Worm (Caenorhabditis elegans) whole organism, L4 larva: ENCODE results near the gene M6.4.

ENCODE experiments used
- D1046.2 ChIP-seq: fragments of 200-800 bp; sonication (Bioruptor generic); IDR thresholded peaks from 2 replicates; pipeline ENCODE4 v1.3.6; 2022; ENCODE audit warnings: missing genetic modification characterization, missing compliant biosample characterization
- F49E8.2 ChIP-seq: sonication (generic microtip); optimal IDR thresholded peaks from 2 replicates; lab custom pipeline; 2016; ENCODE audit warnings: missing compliant biosample characterization, mild to moderate bottlenecking, missing genetic modification characterization, borderline replicate concordance
- T26A8.4 ChIP-seq: fragments of 200-800 bp; sonication (Bioruptor generic); IDR thresholded peaks from 2 replicates; pipeline ENCODE4 v1.3.6; 2022; ENCODE audit warnings: missing genetic modification characterization, missing compliant biosample characterization
- ZK337.2 ChIP-seq: fragments of 200-800 bp; sonication (Bioruptor generic); IDR thresholded peaks from 2 replicates; pipeline ENCODE4 v1.3.6; 2022; ENCODE audit warnings: missing genetic modification reagents, missing genetic modification characterization, missing compliant biosample characterization
- ZK546.5 ChIP-seq, 2 experiments: sonication (generic microtip); optimal IDR thresholded peaks; 2 replicates each; lab custom pipeline; 2017; ENCODE audit warnings: missing biosample characterization in 2 of 2, missing genetic modification characterization in 2 of 2
- aha-1 ChIP-seq: fragments of 150-350 bp; peaks from one replicate; lab custom pipeline; 2014; ENCODE audit warnings: missing biosample characterization, missing genetic modification characterization
- aly-2 ChIP-seq: sonication (generic microtip); optimal IDR thresholded peaks from 2 replicates; lab custom pipeline; 2018; ENCODE audit warnings: missing biosample characterization, missing genetic modification characterization
- ama-1 ChIP-seq: fragments of 150-350 bp; optimal IDR thresholded peaks from 2 replicates; lab custom pipeline; 2014; ENCODE audit warnings: inconsistent platforms, mixed read lengths
- arid-1 ChIP-seq: fragments of 200-800 bp; sonication (Bioruptor generic); conservative IDR thresholded peaks from 2 replicates; pipeline ENCODE4 v1.3.6; 2022; ENCODE audit warnings: missing genetic modification reagents, missing genetic modification characterization, missing compliant biosample characterization
- attf-4 ChIP-seq: sonication (generic microtip); optimal IDR thresholded peaks from 3 replicates; lab custom pipeline; 2017; ENCODE audit warnings: missing biosample characterization, missing genetic modification characterization
- ceh-62 ChIP-seq: sonication (generic microtip); optimal IDR thresholded peaks from 2 replicates; lab custom pipeline; 2017; ENCODE audit warnings: missing biosample characterization, missing genetic modification characterization
- ceh-82 ChIP-seq: sonication (generic microtip); optimal IDR thresholded peaks from 2 replicates; lab custom pipeline; 2017; ENCODE audit warnings: missing biosample characterization, missing genetic modification characterization
- daf-16 ChIP-seq, 3 experiments: sonication (generic microtip); optimal IDR thresholded peaks; 2 replicates each; lab custom pipeline; 2016 to 2017; ENCODE audit warnings: missing genetic modification characterization in 3 of 3, missing genetic modification reagents in 3 of 3, mild to moderate bottlenecking in 2 of 3, missing compliant biosample characterization in 2 of 3, missing biosample characterization in 1 of 3, moderate library complexity in 1 of 3
- dmd-9 ChIP-seq: fragments of 200-800 bp; sonication (Bioruptor generic); IDR thresholded peaks from 2 replicates; pipeline ENCODE4 v1.3.6; 2022; ENCODE audit warnings: missing genetic modification reagents, missing genetic modification characterization, missing compliant biosample characterization
- dpl-1 ChIP-seq: fragments of 150-350 bp; optimal IDR thresholded peaks from 2 replicates; lab custom pipeline; 2014; ENCODE audit warnings: missing biosample characterization, missing genetic modification reagents, missing genetic modification characterization
- duxl-1 ChIP-seq: sonication (generic microtip); optimal IDR thresholded peaks from 2 replicates; lab custom pipeline; 2016; ENCODE audit warnings: mild to moderate bottlenecking, missing genetic modification characterization, moderate library complexity, missing compliant biosample characterization; ENCODE audit not compliant: poor library complexity
- egl-27 ChIP-seq: sonication (generic microtip); optimal IDR thresholded peaks from 3 replicates; lab custom pipeline; 2017; ENCODE audit warnings: missing biosample characterization, missing genetic modification reagents, missing genetic modification characterization
- egl-43 ChIP-seq: fragments of 200-800 bp; sonication (Bioruptor generic); IDR thresholded peaks from 2 replicates; pipeline ENCODE4 v1.3.6; 2022; ENCODE audit warnings: missing genetic modification reagents, missing genetic modification characterization, missing compliant biosample characterization
- fos-1 ChIP-seq: fragments of 150-350 bp; optimal IDR thresholded peaks from 2 replicates; lab custom pipeline; 2014; ENCODE audit warnings: missing biosample characterization, missing genetic modification characterization
- lin-1 ChIP-seq: fragments of 200-800 bp; sonication (Bioruptor generic); IDR thresholded peaks from 2 replicates; pipeline ENCODE4 v1.3.6; 2022; ENCODE audit warnings: missing genetic modification reagents, missing genetic modification characterization, missing compliant biosample characterization
- lin-13 ChIP-seq: fragments of 150-350 bp; optimal IDR thresholded peaks from 2 replicates; lab custom pipeline; 2014; ENCODE audit warnings: missing biosample characterization, missing genetic modification reagents, missing genetic modification characterization
- lin-29 ChIP-seq: fragments of 200-800 bp; sonication (Bioruptor generic); IDR thresholded peaks from 2 replicates; pipeline ENCODE4 v1.3.6; 2022; ENCODE audit warnings: missing genetic modification reagents, missing genetic modification characterization, missing compliant biosample characterization
- lir-3 ChIP-seq: sonication (generic microtip); optimal IDR thresholded peaks from 2 replicates; lab custom pipeline; 2016; ENCODE audit warnings: mild to moderate bottlenecking, missing genetic modification characterization, missing compliant biosample characterization
- lsy-2 ChIP-seq, 2 experiments: fragments of 150-350 bp in 1 of 2; sonication (generic microtip) in 1 of 2; optimal IDR thresholded peaks; 2 replicates each; lab custom pipeline; 2014 to 2017; ENCODE audit warnings: missing biosample characterization in 2 of 2, missing genetic modification characterization in 2 of 2
- mdt-29 ChIP-seq: fragments of 200-800 bp; sonication (Bioruptor generic); IDR thresholded peaks from 2 replicates; pipeline ENCODE4 v1.3.6; 2022; ENCODE audit warnings: missing genetic modification reagents, missing genetic modification characterization, missing compliant biosample characterization
- mes-2 ChIP-seq: sonication (generic microtip); optimal IDR thresholded peaks from 2 replicates; lab custom pipeline; 2016; ENCODE audit warnings: missing genotype, mild to moderate bottlenecking, missing genetic modification characterization, missing compliant biosample characterization; ENCODE audit not compliant: poor library complexity, severe bottlenecking
- nhr-10 ChIP-seq: fragments of 150-350 bp; optimal IDR thresholded peaks from 2 replicates; lab custom pipeline; 2014; ENCODE audit warnings: missing biosample characterization, missing genetic modification characterization
- nhr-102 ChIP-seq: sonication (generic microtip); optimal IDR thresholded peaks from 2 replicates; lab custom pipeline; 2016; ENCODE audit warnings: mild to moderate bottlenecking, missing genetic modification characterization, moderate library complexity, missing compliant biosample characterization
- nhr-111 ChIP-seq: fragments of 200-800 bp; sonication (Bioruptor generic); optimal IDR thresholded peaks from 2 replicates; lab custom pipeline; 2018; ENCODE audit warnings: mild to moderate bottlenecking, missing genetic modification characterization, missing compliant biosample characterization
- nhr-41 ChIP-seq: fragments of 200-800 bp; sonication (Bioruptor generic); IDR thresholded peaks from 2 replicates; pipeline ENCODE4 v1.3.6; 2022; ENCODE audit warnings: missing genetic modification reagents, missing genetic modification characterization, missing compliant biosample characterization
- pha-4 ChIP-seq, 2 experiments: fragments of 150-350 bp in 1 of 2; fragments of 200-800 bp in 1 of 2; sonication (Bioruptor generic) in 1 of 2; IDR thresholded peaks in 1 of 2; optimal IDR thresholded peaks in 1 of 2; 2 replicates each; pipeline versions ENCODE4 v1.3.6 to Lab custom; 2014 to 2022; ENCODE audit warnings: missing genetic modification characterization in 2 of 2, missing genetic modification reagents in 2 of 2, missing biosample characterization in 1 of 2, missing compliant biosample characterization in 1 of 2
- saeg-2 ChIP-seq: fragments of 200-800 bp; sonication (Bioruptor generic); IDR thresholded peaks from 2 replicates; pipeline ENCODE4 v1.3.6; 2022; ENCODE audit warnings: missing genetic modification reagents, missing genetic modification characterization, missing compliant biosample characterization
- set-16 ChIP-seq: fragments of 200-800 bp; sonication (Bioruptor generic); IDR thresholded peaks from 2 replicates; pipeline ENCODE4 v1.3.6; 2022; ENCODE audit warnings: missing genetic modification reagents, missing genetic modification characterization, missing compliant biosample characterization
- skn-1 ChIP-seq: fragments of 150-350 bp; optimal IDR thresholded peaks from 2 replicates; lab custom pipeline; 2014; ENCODE audit warnings: missing biosample characterization, missing genetic modification characterization
- snpc-1.2 ChIP-seq: fragments of 200-800 bp; sonication (Bioruptor generic); IDR thresholded peaks from 2 replicates; pipeline ENCODE4 v1.3.6; 2022; ENCODE audit warnings: missing genetic modification reagents, missing genetic modification characterization, missing compliant biosample characterization
- spr-1 ChIP-seq: sonication (generic microtip); optimal IDR thresholded peaks from 2 replicates; lab custom pipeline; 2016; ENCODE audit warnings: mild to moderate bottlenecking, missing genetic modification characterization, missing compliant biosample characterization
- spr-3 ChIP-seq: fragments of 200-800 bp; sonication (Bioruptor generic); optimal IDR thresholded peaks from 2 replicates; lab custom pipeline; 2018; ENCODE audit warnings: mild to moderate bottlenecking, missing genetic modification characterization, missing compliant biosample characterization
- tag-97 ChIP-seq: fragments of 200-800 bp; sonication (Bioruptor generic); IDR thresholded peaks from 2 replicates; pipeline ENCODE4 v1.3.6; 2022; ENCODE audit warnings: missing genetic modification characterization, missing compliant biosample characterization
- unc-62 ChIP-seq, 3 experiments: fragments of 150-350 bp in 1 of 3; sonication (generic microtip); optimal IDR thresholded peaks in 2 of 3; peaks in 1 of 3; 1 replicate in 1 of 3; 2 replicates in 2 of 3; lab custom pipeline; 2014 to 2017; ENCODE audit warnings: missing biosample characterization in 3 of 3, missing genetic modification characterization in 3 of 3, missing genetic modification reagents in 3 of 3, missing genotype in 1 of 3
- zip-2 ChIP-seq: fragments of 150-350 bp; optimal IDR thresholded peaks from 2 replicates; lab custom pipeline; 2014; ENCODE audit warnings: missing biosample characterization, missing genetic modification characterization

Gene M6.4

ce11 chrX:629134-629533, at the start of gene M6.4:
Gene M6.4 (plus strand): TSS chrX:629188.
- TF ChIP-seq unc-62 (GFP tag; optimal IDR thresholded peaks at IDR 0.05 in 1 of 2; lab: Kevin White, UChicago) (peak in 1 of 2 experiments; percentile 50), unc-62 (tag; optimal IDR thresholded peaks at IDR 0.05; lab: Kevin White, UChicago) (no peak), tag-97 (no peak)

ce11 chrX:581754-582153, 47.2 kb upstream of the M6.4 start:
- TF ChIP-seq F49E8.2 (no peak), set-16 (peak; percentile 70)
- TF ChIP-seq, all 104 proteins: peak for 1

- TF ChIP-seq aha-1 (peak; percentile 41), ceh-62 (no peak), unc-62 (GFP tag; optimal IDR thresholded peaks at IDR 0.05 in 1 of 2; lab: Kevin White, UChicago) (peak in 1 of 2 experiments; percentile 93), unc-62 (tag; optimal IDR thresholded peaks at IDR 0.05; lab: Kevin White, UChicago) (no peak), daf-16 (GFP tag; optimal IDR thresholded peaks at IDR 0.05; lab: Kevin White, UChicago) (no peak), daf-16 (tag; optimal IDR thresholded peaks at IDR 0.05; lab: Kevin White, UChicago) (no peak), spr-3 (GFP tag; lab: Kevin White, UChicago) (no peak), D1046.2 (no peak)
Measured at ce11 chrX:585598-586217, 43.3 kb upstream of the M6.4 start.

- TF ChIP-seq mdt-29 (no peak), ama-1 (lab: Kevin White, UChicago) (no peak), lin-13 (no peak), attf-4 (no peak), ceh-82 (no peak), saeg-2 (no peak), F49E8.2 (no peak), snpc-1.2 (GFP tag; lab: Robert Waterston, UW) (no peak), lin-29 (GFP tag; lab: Robert Waterston, UW) (no peak), dmd-9 (GFP tag; lab: Robert Waterston, UW) (no peak)
Measured at ce11 chrX:587798-588197, 41.2 kb upstream of the M6.4 start, which contains the start of gene mrp-1. Gene mrp-1 (minus strand): TSS chrX:587898.

ce11 chrX:591056-591455, 37.9 kb upstream of the M6.4 start:
- TF ChIP-seq fos-1 (tag; lab: Kevin White, UChicago), result no peak
- no peak for TF ChIP-seq spr-1 (tag; lab: Kevin White, UChicago)
- TF ChIP-seq lin-13, result no peak
- TF ChIP-seq ZK337.2, result no peak
- TF ChIP-seq dpl-1 (GFP tag; lab: Kevin White, UChicago), result no peak
- TF ChIP-seq egl-27 (tag; lab: Kevin White, UChicago), result no peak
- TF ChIP-seq lir-3 (tag; lab: Kevin White, UChicago), result no peak
- no peak for TF ChIP-seq skn-1 (tag; lab: Kevin White, UChicago)
- TF ChIP-seq F49E8.2, result no peak

ce11 chrX:593245-593733, 35.7 kb upstream of the M6.4 start:
- TF ChIP-seq lin-1 (GFP tag; lab: Robert Waterston, UW), result no peak
- peak; percentile 70 for TF ChIP-seq T26A8.4 (GFP tag; lab: Robert Waterston, UW)
- TF ChIP-seq ZK546.5 (tag; optimal IDR thresholded peaks at IDR 0.05; lab: Kevin White, UChicago), result no peak
- peak; percentile 75 to 87 for TF ChIP-seq lsy-2 (tag; optimal IDR thresholded peaks at IDR 0.05; lab: Kevin White, UChicago)
- peak; percentile 58 for TF ChIP-seq nhr-10 (tag; lab: Kevin White, UChicago)
- TF ChIP-seq duxl-1 (tag; lab: Kevin White, UChicago), result peak; percentile 51
- peak; percentile 83 for TF ChIP-seq nhr-102 (tag; lab: Kevin White, UChicago)
- peak; percentile 12 for TF ChIP-seq dpl-1 (GFP tag; lab: Kevin White, UChicago)
- TF ChIP-seq mes-2, result peak; percentile 51
- TF ChIP-seq set-16, result peak; percentile 77
- TF ChIP-seq egl-43 (GFP tag; lab: Robert Waterston, UW), result peak; percentile 85
- TF ChIP-seq nhr-41 (GFP tag; lab: Robert Waterston, UW), result no peak
- TF ChIP-seq nhr-111 (GFP tag; lab: Kevin White, UChicago), result no peak
- no peak for TF ChIP-seq dmd-9 (GFP tag; lab: Robert Waterston, UW)
- peak; percentile 5 to 65 for TF ChIP-seq daf-16 (GFP tag; optimal IDR thresholded peaks at IDR 0.05; lab: Kevin White, UChicago)
- peak; percentile 84 for TF ChIP-seq daf-16 (tag; optimal IDR thresholded peaks at IDR 0.05; lab: Kevin White, UChicago)
- TF ChIP-seq pha-4 (GFP tag; IDR thresholded peaks at IDR 0.05; lab: Robert Waterston, UW), result peak; percentile 67; the same call in 1 of the 2 replicates
- TF ChIP-seq pha-4 (tag; optimal IDR thresholded peaks at IDR 0.05; lab: Kevin White, UChicago), result peak; percentile 47
- TF ChIP-seq arid-1 (GFP tag; lab: Robert Waterston, UW), result peak; percentile 66; the same call in 1 of the 2 replicates
- no peak for TF ChIP-seq zip-2 (tag; lab: Kevin White, UChicago)
- TF ChIP-seq aly-2 (tag; lab: Kevin White, UChicago), result no peak
